Fruit fly (Drosophila melanogaster): ENCODE data around the gene CG10663.
A peak's percentile ranks its signal among the peaks of the same experiment; 100 is the strongest.

CG10663 gene

dm6 chr3L:12486175-12486574, 1.3 kb upstream of the CG10663 start:
- TF ChIP-seq CG8159 (tag; optimal IDR thresholded peaks at IDR 0.05) (no peak), rn (GFP tag; IDR thresholded peaks at IDR 0.05) (no peak), gl (tag; optimal IDR thresholded peaks at IDR 0.05) (no peak), CG14655 (GFP tag; optimal IDR thresholded peaks at IDR 0.05) (no peak), fd96Ca (GFP tag; IDR thresholded peaks at IDR 0.05) (no peak)

dm6 chr3L:12484464-12484863, 371 bp downstream of the CG10663 start:
- TF ChIP-seq CG4496 (GFP tag; IDR thresholded peaks at IDR 0.05) (0 out of 3 replicates have a peak, but pooled peaks have one; percentile 38), CG32121 (GFP tag; IDR thresholded peaks at IDR 0.05) (peak; percentile 16; the same call in 1 of the 2 replicates), CG12605 (GFP tag; IDR thresholded peaks at IDR 0.05) (no peak)

- no peak for TF ChIP-seq gl (tag; optimal IDR thresholded peaks at IDR 0.05)
- TF ChIP-seq Pif1A (GFP tag; optimal IDR thresholded peaks at IDR 0.05): peak; percentile 61
- TF ChIP-seq rn (GFP tag; IDR thresholded peaks at IDR 0.05): peak; percentile 59; the same call in 1 of the 2 replicates
- peak; percentile 88 for TF ChIP-seq CG32121 (GFP tag; IDR thresholded peaks at IDR 0.05)
- TF ChIP-seq CG10348 (GFP tag; IDR thresholded peaks at IDR 0.05): 0 out of 2 replicates have a peak, but pooled peaks have one; percentile 43
- peak; percentile 9 for TF ChIP-seq CG13204 (GFP tag; optimal IDR thresholded peaks at IDR 0.05)
- TF ChIP-seq CG9948 (tag; optimal IDR thresholded peaks at IDR 0.05): peak; percentile 66
- no peak for TF ChIP-seq Snoo (tag; optimal IDR thresholded peaks at IDR 0.05)
- TF ChIP-seq D1 (tag; optimal IDR thresholded peaks at IDR 0.05): no peak
- TF ChIP-seq CG12605 (GFP tag; IDR thresholded peaks at IDR 0.05): peak; percentile 73
- TF ChIP-seq CG4496 (GFP tag; IDR thresholded peaks at IDR 0.05): peak; percentile 73; the same call in 2 of the 3 replicates
- TF ChIP-seq CG15710 (tag; optimal IDR thresholded peaks at IDR 0.05): peak; percentile 65
- TF ChIP-seq CG8301 (tag; optimal IDR thresholded peaks at IDR 0.05): peak; percentile 80
- peak; percentile 37 for TF ChIP-seq CG34367 (tag; optimal IDR thresholded peaks at IDR 0.05)
- TF ChIP-seq CG8159 (tag; optimal IDR thresholded peaks at IDR 0.05): peak; percentile 73
- no peak for TF ChIP-seq EcR (GFP tag; optimal IDR thresholded peaks at IDR 0.05)
- peak; percentile 51 for TF ChIP-seq CG17806 (tag; optimal IDR thresholded peaks at IDR 0.05)
- peak; percentile 77 for TF ChIP-seq Ets98B (GFP tag; IDR thresholded peaks at IDR 0.05)
- TF ChIP-seq fd96Ca (GFP tag; IDR thresholded peaks at IDR 0.05): peak; percentile 50; the same call in 2 of the 3 replicates
- TF ChIP-seq Pif1B (GFP tag; optimal IDR thresholded peaks at IDR 0.05): peak; percentile 53
- peak; percentile 86 for TF ChIP-seq CG14655 (GFP tag; optimal IDR thresholded peaks at IDR 0.05)
Observed at dm6 chr3L:12482917-12483316, 1.9 kb downstream of the CG10663 start.

dm6 chr3L:12482246-12482645, 2.6 kb downstream of the CG10663 start, which contains the start of gene CG33725:
TSS of gene CG33725 (plus strand) at chr3L:12482609.
- TF ChIP-seq rn (GFP tag; IDR thresholded peaks at IDR 0.05) (0 out of 2 replicates have a peak, but pooled peaks have one; percentile 19), CG13204 (GFP tag; optimal IDR thresholded peaks at IDR 0.05) (peak; percentile 57), CG4496 (GFP tag; IDR thresholded peaks at IDR 0.05) (no peak)

- TF ChIP-seq CG32121 (GFP tag; IDR thresholded peaks at IDR 0.05) (no peak), CG10348 (GFP tag; IDR thresholded peaks at IDR 0.05) (no peak), CG8301 (tag; optimal IDR thresholded peaks at IDR 0.05) (no peak), rn (GFP tag; IDR thresholded peaks at IDR 0.05) (no peak), CG15710 (tag; optimal IDR thresholded peaks at IDR 0.05) (no peak), EcR (GFP tag; optimal IDR thresholded peaks at IDR 0.05) (peak; percentile 83), CG34367 (tag; optimal IDR thresholded peaks at IDR 0.05) (no peak)
Observed at dm6 chr3L:12478229-12478628, 6.6 kb downstream of the CG10663 start.

- no peak for TF ChIP-seq CG17806 (tag; optimal IDR thresholded peaks at IDR 0.05)
- TF ChIP-seq D1 (tag; optimal IDR thresholded peaks at IDR 0.05): no peak
- TF ChIP-seq CG14655 (GFP tag; optimal IDR thresholded peaks at IDR 0.05): no peak
- TF ChIP-seq CG32121 (GFP tag; IDR thresholded peaks at IDR 0.05): no peak
- TF ChIP-seq CG34367 (tag; optimal IDR thresholded peaks at IDR 0.05): no peak
- no peak for TF ChIP-seq gl (tag; optimal IDR thresholded peaks at IDR 0.05)
- TF ChIP-seq CG9948 (tag; optimal IDR thresholded peaks at IDR 0.05): no peak
- no peak for TF ChIP-seq Pif1B (GFP tag; optimal IDR thresholded peaks at IDR 0.05)
Observed at dm6 chr3L:12471471-12471978, 13.3 kb downstream of the CG10663 start, which contains the start of gene CG10616. TSS of gene CG10616 (plus strand) at chr3L:12471728.

- no peak for TF ChIP-seq fd96Ca (GFP tag; IDR thresholded peaks at IDR 0.05)
Observed at dm6 chr3L:12470509-12470908, 14.3 kb downstream of the CG10663 start.

dm6 chr3L:12469684-12470083, 15.2 kb downstream of the CG10663 start, which contains the start of gene CG32102:
TSS of gene CG32102 (minus strand) at chr3L:12469784.
- no peak for TF ChIP-seq CG14655 (GFP tag; optimal IDR thresholded peaks at IDR 0.05)
- TF ChIP-seq CG9948 (tag; optimal IDR thresholded peaks at IDR 0.05): no peak
- no peak for TF ChIP-seq gl (tag; optimal IDR thresholded peaks at IDR 0.05)
- TF ChIP-seq CG10348 (GFP tag; IDR thresholded peaks at IDR 0.05): no peak
- no peak for TF ChIP-seq Pif1A (GFP tag; optimal IDR thresholded peaks at IDR 0.05)
- no peak for TF ChIP-seq EcR (GFP tag; optimal IDR thresholded peaks at IDR 0.05)
- TF ChIP-seq CG34367 (tag; optimal IDR thresholded peaks at IDR 0.05): no peak
- no peak for TF ChIP-seq CG4496 (GFP tag; IDR thresholded peaks at IDR 0.05)
- TF ChIP-seq CG17806 (tag; optimal IDR thresholded peaks at IDR 0.05): no peak
- no peak for TF ChIP-seq rn (GFP tag; IDR thresholded peaks at IDR 0.05)
- TF ChIP-seq D1 (tag; optimal IDR thresholded peaks at IDR 0.05): no peak
- TF ChIP-seq CG13204 (GFP tag; optimal IDR thresholded peaks at IDR 0.05): no peak
- TF ChIP-seq Snoo (tag; optimal IDR thresholded peaks at IDR 0.05): no peak
- TF ChIP-seq Pif1B (GFP tag; optimal IDR thresholded peaks at IDR 0.05): no peak
- TF ChIP-seq Ets98B (GFP tag; IDR thresholded peaks at IDR 0.05): no peak
- no peak for TF ChIP-seq CG12605 (GFP tag; IDR thresholded peaks at IDR 0.05)
- TF ChIP-seq CG15710 (tag; optimal IDR thresholded peaks at IDR 0.05): no peak
- TF ChIP-seq CG8159 (tag; optimal IDR thresholded peaks at IDR 0.05): no peak
- no peak for TF ChIP-seq CG8301 (tag; optimal IDR thresholded peaks at IDR 0.05)
- no peak for TF ChIP-seq CG32121 (GFP tag; IDR thresholded peaks at IDR 0.05)

All from whole organism, pupa.